Fruit fly (Drosophila melanogaster): ENCODE data around the gene MED6.

Gene MED6

DNA sequence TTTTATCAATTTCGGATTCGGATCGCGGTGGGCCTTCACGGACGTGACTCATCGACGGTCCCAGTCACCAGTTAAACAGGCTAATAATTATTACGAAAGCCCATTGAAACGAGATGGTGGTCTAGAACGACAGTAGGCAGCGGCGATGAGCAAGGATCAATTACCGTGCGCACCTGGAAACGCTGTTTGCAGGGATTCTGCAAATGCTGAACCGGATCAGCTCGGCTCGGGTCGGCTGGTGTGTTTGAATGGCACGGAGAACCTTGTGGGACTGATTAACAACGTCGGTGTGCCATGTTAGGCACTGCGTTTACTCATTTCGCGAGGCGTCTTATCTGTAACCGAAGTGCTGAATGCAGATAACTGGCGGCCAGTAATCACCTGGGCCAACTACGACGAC is 5.4 kb upstream of the MED6 start, which contains the start of gene Whamy (continued):
- TF ChIP-seq CG12104 (GFP tag; optimal IDR thresholded peaks at IDR 0.05) (no peak), CG17359 (tag; optimal IDR thresholded peaks at IDR 0.05) (no peak)

dm6 chr3R:9771519-9771972 is 2.8 kb upstream of the MED6 start, which contains the start of gene CG9471:
Gene CG9471 (minus strand): TSS chr3R:9771542.
- TF ChIP-seq ci (GFP tag; IDR thresholded peaks at IDR 0.05): peak; percentile 94
- peak; percentile 72 for TF ChIP-seq luna (GFP tag; optimal IDR thresholded peaks at IDR 0.05)
- TF ChIP-seq exex (tag; optimal IDR thresholded peaks at IDR 0.05): peak; percentile 92
- TF ChIP-seq z (GFP tag; IDR thresholded peaks at IDR 0.05): peak; percentile 32; the same call in 2 of the 3 replicates
- peak; percentile 89 for TF ChIP-seq fd3F (GFP tag; optimal IDR thresholded peaks at IDR 0.05)
- TF ChIP-seq Eip74EF (GFP tag; optimal IDR thresholded peaks at IDR 0.05): peak in 1 of 2 experiments; percentile 90
- no peak for TF ChIP-seq eve (GFP tag; optimal IDR thresholded peaks at IDR 0.05)
- TF ChIP-seq cad (GFP tag; optimal IDR thresholded peaks at IDR 0.05): no peak
- TF ChIP-seq CG14014 (GFP tag; IDR thresholded peaks at IDR 0.05): peak; percentile 93
- no peak for TF ChIP-seq yki (optimal IDR thresholded peaks at IDR 0.05)
- TF ChIP-seq CG5180 (GFP tag; optimal IDR thresholded peaks at IDR 0.05): peak; percentile 70
- peak; percentile 96 for TF ChIP-seq lab (GFP tag; optimal IDR thresholded peaks at IDR 0.05)
- peak; percentile 89 for TF ChIP-seq CG4820 (GFP tag; optimal IDR thresholded peaks at IDR 0.05)
- peak; percentile 86 for TF ChIP-seq corto (GFP tag; optimal IDR thresholded peaks at IDR 0.05)
- no peak for TF ChIP-seq sna (GFP tag; IDR thresholded peaks at IDR 0.05; ENCODE audit: partially characterized antibody)
- TF ChIP-seq CG12299 (tag; optimal IDR thresholded peaks at IDR 0.05): peak; percentile 92
- TF ChIP-seq CG15514 (GFP tag; optimal IDR thresholded peaks at IDR 0.05): peak; percentile 87
- peak; percentile 54 for TF ChIP-seq pzg (GFP tag; optimal IDR thresholded peaks at IDR 0.05)
- peak; percentile 83 for TF ChIP-seq wor (GFP tag; IDR thresholded peaks at IDR 0.05)
- peak; percentile 85 for TF ChIP-seq ems (GFP tag; optimal IDR thresholded peaks at IDR 0.05)
- TF ChIP-seq Gsc (GFP tag; IDR thresholded peaks at IDR 0.05): peak; percentile 70
- peak; percentile 91 for TF ChIP-seq sug (tag; optimal IDR thresholded peaks at IDR 0.05)
- peak; percentile 92 for TF ChIP-seq Hmr (GFP tag; optimal IDR thresholded peaks at IDR 0.05)
- peak; percentile 25 for TF ChIP-seq pfk (GFP tag; optimal IDR thresholded peaks at IDR 0.05)
- TF ChIP-seq CG6683 (GFP tag; optimal IDR thresholded peaks at IDR 0.05): peak; percentile 85
- TF ChIP-seq CG13424 (tag; optimal IDR thresholded peaks at IDR 0.05): peak; percentile 90
- peak; percentile 93 for TF ChIP-seq CG7786 (GFP tag; optimal IDR thresholded peaks at IDR 0.05)
- TF ChIP-seq CG16863 (GFP tag; optimal IDR thresholded peaks at IDR 0.05): peak; percentile 86
- TF ChIP-seq CG34376 (GFP tag; optimal IDR thresholded peaks at IDR 0.05): peak; percentile 87
- peak; percentile 68 for TF ChIP-seq dm (GFP tag; optimal IDR thresholded peaks at IDR 0.05)
- TF ChIP-seq CG11560 (tag; IDR thresholded peaks at IDR 0.05): peak; percentile 66; the same call in 2 of the 3 replicates
- peak; percentile 71; the same call in 1 of the 3 replicates for TF ChIP-seq C15 (GFP tag; IDR thresholded peaks at IDR 0.05)
- no peak for TF ChIP-seq CG42726 (GFP tag; IDR thresholded peaks at IDR 0.05; ENCODE audit: partially characterized antibody)
- TF ChIP-seq hbn (GFP tag; IDR thresholded peaks at IDR 0.05; ENCODE audit: partially characterized antibody): no peak
- peak; percentile 91 for TF ChIP-seq Aef1 (GFP tag; IDR thresholded peaks at IDR 0.05)
- TF ChIP-seq CG33557 (GFP tag; optimal IDR thresholded peaks at IDR 0.05): peak; percentile 82
- TF ChIP-seq CG15269 (tag; optimal IDR thresholded peaks at IDR 0.05): peak; percentile 95
- peak; percentile 93 for TF ChIP-seq CG34422 (GFP tag; IDR thresholded peaks at IDR 0.05)
- TF ChIP-seq CG7271 (tag; optimal IDR thresholded peaks at IDR 0.05): peak; percentile 73
- TF ChIP-seq tup (GFP tag; optimal IDR thresholded peaks at IDR 0.05): peak; percentile 77
- peak; percentile 90 to 93 for TF ChIP-seq dpn (GFP tag; optimal IDR thresholded peaks at IDR 0.05)
- peak; percentile 94 for TF ChIP-seq stc (GFP tag; IDR thresholded peaks at IDR 0.05)
- TF ChIP-seq tio (GFP tag; optimal IDR thresholded peaks at IDR 0.05): no peak
- no peak for TF ChIP-seq ato (GFP tag; IDR thresholded peaks at IDR 0.05; ENCODE audit: partially characterized antibody)
- peak; percentile 90 for TF ChIP-seq CG14050 (GFP tag; IDR thresholded peaks at IDR 0.05)
- peak; percentile 77 for TF ChIP-seq CG17912 (GFP tag; optimal IDR thresholded peaks at IDR 0.05)
